Worm (Caenorhabditis elegans) whole organism, late embryonic: ENCODE results near the gene B0024.11.

Source experiments
- C08G9.2 ChIP-seq: sonication (generic microtip); optimal IDR thresholded peaks from 2 replicates; lab custom pipeline; 2016; ENCODE audit warnings: mild to moderate bottlenecking, missing genetic modification characterization, moderate library complexity, missing compliant biosample characterization
- C38D4.7 ChIP-seq: fragments of 200-800 bp; sonication (Bioruptor generic); optimal IDR thresholded peaks from 2 replicates; lab custom pipeline; 2018; ENCODE audit warnings: mild to moderate bottlenecking, missing genetic modification characterization, moderate library complexity, missing compliant biosample characterization
- F13H6.1 ChIP-seq: sonication (generic microtip); optimal IDR thresholded peaks from 2 replicates; lab custom pipeline; 2016; ENCODE audit warnings: missing genetic modification characterization, missing compliant biosample characterization
- K02D7.2 ChIP-seq: sonication (generic microtip); optimal IDR thresholded peaks from 2 replicates; lab custom pipeline; 2017; ENCODE audit warnings: mild to moderate bottlenecking, missing genetic modification characterization, missing compliant biosample characterization
- T23F11.4 ChIP-seq: fragments of 200-800 bp; sonication (Bioruptor generic); optimal IDR thresholded peaks from 2 replicates; lab custom pipeline; 2018; ENCODE audit warnings: mild to moderate bottlenecking, missing genetic modification characterization, missing compliant biosample characterization
- Y22D7AL.16 ChIP-seq: sonication (generic microtip); optimal IDR thresholded peaks from 2 replicates; lab custom pipeline; 2016; ENCODE audit warnings: missing genetic modification characterization, missing compliant biosample characterization
- ahr-1 ChIP-seq: sonication (generic microtip); optimal IDR thresholded peaks from 2 replicates; lab custom pipeline; 2016; ENCODE audit warnings: missing genetic modification characterization, missing compliant biosample characterization
- ama-1 ChIP-seq: fragments of 150-350 bp; optimal IDR thresholded peaks from 2 replicates; lab custom pipeline; 2014
- ceh-18 ChIP-seq: sonication (generic microtip); optimal IDR thresholded peaks from 2 replicates; lab custom pipeline; 2016; ENCODE audit warnings: missing genetic modification characterization, missing compliant biosample characterization
- ceh-19 ChIP-seq: fragments of 200-800 bp; sonication (Bioruptor generic); optimal IDR thresholded peaks from 2 replicates; lab custom pipeline; 2018; ENCODE audit warnings: mild to moderate bottlenecking, missing genetic modification characterization, missing compliant biosample characterization
- ceh-2 ChIP-seq: sonication (generic microtip); optimal IDR thresholded peaks from 2 replicates; lab custom pipeline; 2016; ENCODE audit warnings: missing genotype, missing genetic modification characterization, missing compliant biosample characterization
- ceh-24 ChIP-seq: sonication (generic microtip); optimal IDR thresholded peaks from 2 replicates; lab custom pipeline; 2016; ENCODE audit warnings: mild to moderate bottlenecking, missing genetic modification characterization, missing compliant biosample characterization
- ceh-31 ChIP-seq: sonication (generic microtip); optimal IDR thresholded peaks from 2 replicates; lab custom pipeline; 2016; ENCODE audit warnings: missing genetic modification characterization, missing compliant biosample characterization
- ceh-34 ChIP-seq: sonication (generic microtip); optimal IDR thresholded peaks from 2 replicates; lab custom pipeline; 2016; ENCODE audit warnings: mild to moderate bottlenecking, missing genetic modification characterization, missing compliant biosample characterization
- ceh-45 ChIP-seq: fragments of 200-800 bp; sonication (Bioruptor generic); IDR thresholded peaks from 2 replicates; pipeline ENCODE4 v1.3.6; 2022; ENCODE audit warnings: missing genetic modification reagents, missing genetic modification characterization, missing compliant biosample characterization
- ceh-48 ChIP-seq: sonication (generic microtip); optimal IDR thresholded peaks from 2 replicates; lab custom pipeline; 2016; ENCODE audit warnings: missing genetic modification characterization, inconsistent platforms, missing compliant biosample characterization
- dmd-4 ChIP-seq: sonication (generic microtip); optimal IDR thresholded peaks from 2 replicates; lab custom pipeline; 2016; ENCODE audit warnings: borderline replicate concordance, missing genetic modification characterization, missing compliant biosample characterization
- elt-2 ChIP-seq: sonication (generic microtip); optimal IDR thresholded peaks from 2 replicates; lab custom pipeline; 2016; ENCODE audit warnings: missing genetic modification reagents, missing genetic modification characterization, missing compliant biosample characterization
- ets-4 ChIP-seq: sonication (generic microtip); optimal IDR thresholded peaks from 2 replicates; lab custom pipeline; 2016; ENCODE audit warnings: missing genetic modification characterization, missing compliant biosample characterization
- fax-1 ChIP-seq: sonication (generic microtip); optimal IDR thresholded peaks from 2 replicates; lab custom pipeline; 2016; ENCODE audit warnings: missing genotype, missing genetic modification characterization, missing compliant biosample characterization
- fkh-6 ChIP-seq: sonication (generic microtip); optimal IDR thresholded peaks from 2 replicates; lab custom pipeline; 2016; ENCODE audit warnings: missing genetic modification characterization, missing compliant biosample characterization
- hlh-15 ChIP-seq: sonication (generic microtip); optimal IDR thresholded peaks from 2 replicates; lab custom pipeline; 2016; ENCODE audit warnings: missing genetic modification characterization, missing compliant biosample characterization
- hlh-6 ChIP-seq: sonication (generic microtip); optimal IDR thresholded peaks from 2 replicates; lab custom pipeline; 2016; ENCODE audit warnings: missing genotype, missing genetic modification characterization, missing compliant biosample characterization
- hlh-8 ChIP-seq: sonication (generic microtip); optimal IDR thresholded peaks from 2 replicates; lab custom pipeline; 2016; ENCODE audit warnings: missing genotype, missing genetic modification characterization, missing compliant biosample characterization
- lin-11 ChIP-seq: fragments of 200-800 bp; sonication (Bioruptor generic); optimal IDR thresholded peaks from 2 replicates; lab custom pipeline; 2018; ENCODE audit warnings: mild to moderate bottlenecking, missing genetic modification characterization, missing compliant biosample characterization
- madf-2 ChIP-seq: sonication (generic microtip); optimal IDR thresholded peaks from 2 replicates; lab custom pipeline; 2017; ENCODE audit warnings: missing genetic modification characterization, missing compliant biosample characterization
- nfya-1 ChIP-seq: sonication (generic microtip); optimal IDR thresholded peaks from 2 replicates; lab custom pipeline; 2017; ENCODE audit warnings: missing genetic modification characterization, mild to moderate bottlenecking, missing compliant biosample characterization, antibody characterized with exemption, moderate library complexity
- nhr-232 ChIP-seq: sonication (generic microtip); optimal IDR thresholded peaks from 2 replicates; lab custom pipeline; 2016; ENCODE audit warnings: missing genetic modification characterization, missing compliant biosample characterization
- npax-4 ChIP-seq: sonication (generic microtip); optimal IDR thresholded peaks from 2 replicates; lab custom pipeline; 2016; ENCODE audit warnings: missing genetic modification characterization, missing compliant biosample characterization
- odd-2 ChIP-seq: sonication (generic microtip); optimal IDR thresholded peaks from 2 replicates; lab custom pipeline; 2017; ENCODE audit warnings: antibody characterized with exemption, mild to moderate bottlenecking, missing genetic modification characterization, missing compliant biosample characterization
- pag-3 ChIP-seq: sonication (generic microtip); optimal IDR thresholded peaks from 2 replicates; lab custom pipeline; 2016; ENCODE audit warnings: missing compliant biosample characterization, missing genetic modification characterization, borderline replicate concordance
- pros-1 ChIP-seq: fragments of 150-350 bp; optimal IDR thresholded peaks from 2 replicates; lab custom pipeline; 2014; ENCODE audit warnings: missing biosample characterization, missing genetic modification reagents, missing genetic modification characterization
- sdc-2 ChIP-seq: sonication (generic microtip); optimal IDR thresholded peaks from 2 replicates; lab custom pipeline; 2016; ENCODE audit warnings: missing genotype, missing genetic modification characterization, missing compliant biosample characterization
- sox-2 ChIP-seq: fragments of 200-800 bp; sonication (Bioruptor generic); IDR thresholded peaks from 2 replicates; pipeline ENCODE4 v1.3.6; 2022; ENCODE audit warnings: missing genetic modification reagents, missing genetic modification characterization, missing compliant biosample characterization
- syd-9 ChIP-seq: sonication (generic microtip); optimal IDR thresholded peaks from 2 replicates; lab custom pipeline; 2016; ENCODE audit warnings: mild to moderate bottlenecking, missing genetic modification characterization, moderate library complexity, missing compliant biosample characterization
- tbx-2 ChIP-seq: sonication (generic microtip); optimal IDR thresholded peaks from 2 replicates; lab custom pipeline; 2016; ENCODE audit warnings: missing genetic modification characterization, missing compliant biosample characterization
- unc-3 ChIP-seq, 2 experiments: fragments of 200-800 bp in 1 of 2; sonication (Bioruptor generic) in 1 of 2; sonication (generic microtip) in 1 of 2; conservative IDR thresholded peaks in 1 of 2; optimal IDR thresholded peaks in 1 of 2; 2 replicates each; pipeline versions ENCODE4 v1.3.6 to Lab custom; 2016 to 2022; ENCODE audit warnings: missing compliant biosample characterization in 2 of 2, missing genetic modification characterization in 2 of 2, missing genetic modification reagents in 1 of 2
- unc-42 ChIP-seq: sonication (generic microtip); optimal IDR thresholded peaks from 2 replicates; lab custom pipeline; 2016; ENCODE audit warnings: missing genotype, missing genetic modification characterization, missing compliant biosample characterization
- unc-86 ChIP-seq: sonication (generic microtip); optimal IDR thresholded peaks from 2 replicates; lab custom pipeline; 2016; ENCODE audit warnings: missing genetic modification characterization, missing compliant biosample characterization
- zip-5 ChIP-seq: sonication (generic microtip); optimal IDR thresholded peaks from 2 replicates; lab custom pipeline; 2016; ENCODE audit warnings: missing genetic modification characterization, missing compliant biosample characterization
- ztf-16 ChIP-seq: sonication (generic microtip); optimal IDR thresholded peaks from 2 replicates; lab custom pipeline; 2017; ENCODE audit warnings: missing genetic modification characterization, missing compliant biosample characterization

The B0024.11 gene

ce11 chrV:10276038-10276437, 43.3 kb downstream of the B0024.11 start:
- TF ChIP-seq ztf-16 (tag; lab: Kevin White, UChicago) = no peak
- TF ChIP-seq, all 69 proteins: peak for 0

ce11 chrV:10275619-10276018, 43.7 kb downstream of the B0024.11 start, which contains the start of gene Y22F5A.11:
Gene Y22F5A.11 (minus strand): TSS chrV:10275646.
- TF ChIP-seq madf-2 = no peak
- TF ChIP-seq unc-42 (tag; lab: Kevin White, UChicago) = peak; percentile 0
- TF ChIP-seq Y22D7AL.16 = no peak

ce11 chrV:10273837-10274236, 45.5 kb downstream of the B0024.11 start:
- no peak for TF ChIP-seq tbx-2 (tag; lab: Kevin White, UChicago)
- no peak for TF ChIP-seq ceh-24 (tag; lab: Kevin White, UChicago)
- TF ChIP-seq ceh-34 (tag; lab: Kevin White, UChicago) = no peak
- no peak for TF ChIP-seq hlh-8 (tag; lab: Kevin White, UChicago)
- no peak for TF ChIP-seq pag-3 (tag; lab: Kevin White, UChicago)
- TF ChIP-seq unc-86 = no peak
- TF ChIP-seq ceh-18 (tag; lab: Kevin White, UChicago) = no peak
- TF ChIP-seq syd-9 (tag; lab: Kevin White, UChicago) = no peak
- no peak for TF ChIP-seq npax-4 (tag; lab: Kevin White, UChicago)
- TF ChIP-seq pros-1 (tag; lab: Kevin White, UChicago) = peak; percentile 15
- no peak for TF ChIP-seq unc-3 (GFP tag; conservative IDR thresholded peaks at IDR 0.05; lab: Robert Waterston, UW)
- TF ChIP-seq unc-3 (tag; optimal IDR thresholded peaks at IDR 0.05; lab: Kevin White, UChicago) = no peak
- TF ChIP-seq madf-2 = no peak
- no peak for TF ChIP-seq ahr-1 (tag; lab: Kevin White, UChicago)
- TF ChIP-seq ets-4 (tag; lab: Kevin White, UChicago) = no peak
- no peak for TF ChIP-seq K02D7.2 (tag; lab: Kevin White, UChicago)
- TF ChIP-seq unc-42 (tag; lab: Kevin White, UChicago) = peak; percentile 31
- TF ChIP-seq fkh-6 (tag; lab: Kevin White, UChicago) = no peak
- no peak for TF ChIP-seq ceh-45 (GFP tag; lab: Robert Waterston, UW)
- no peak for TF ChIP-seq sox-2 (GFP tag; lab: Robert Waterston, UW)
- TF ChIP-seq hlh-15 (tag; lab: Kevin White, UChicago) = no peak
- TF ChIP-seq lin-11 (tag; lab: Kevin White, UChicago) = no peak
- TF ChIP-seq nfya-1 (tag; lab: Kevin White, UChicago) = peak; percentile 26
- no peak for TF ChIP-seq dmd-4 (tag; lab: Kevin White, UChicago)
- TF ChIP-seq nhr-232 (tag; lab: Kevin White, UChicago) = no peak
- TF ChIP-seq C08G9.2 (tag; lab: Kevin White, UChicago) = no peak
- peak; percentile 1 for TF ChIP-seq ceh-31 (tag; lab: Kevin White, UChicago)
- TF ChIP-seq hlh-6 (tag; lab: Kevin White, UChicago) = no peak
- TF ChIP-seq F13H6.1 (tag; lab: Kevin White, UChicago) = no peak
- peak; percentile 89 for TF ChIP-seq ceh-48
- no peak for TF ChIP-seq fax-1
- TF ChIP-seq ceh-2 (tag; lab: Kevin White, UChicago) = no peak
- no peak for TF ChIP-seq sdc-2 (tag; lab: Kevin White, UChicago)
- TF ChIP-seq ceh-19 (GFP tag; lab: Kevin White, UChicago) = no peak
- TF ChIP-seq, all 69 proteins: peak for 5

ce11 chrV:10270214-10270613, 49.1 kb downstream of the B0024.11 start, which contains the start of gene ric-4:
Gene ric-4 (minus strand): TSS chrV:10270314.
- TF ChIP-seq K02D7.2 (tag; lab: Kevin White, UChicago) = no peak
- no peak for TF ChIP-seq zip-5 (tag; lab: Kevin White, UChicago)
- no peak for TF ChIP-seq ahr-1 (tag; lab: Kevin White, UChicago)
- TF ChIP-seq nhr-232 (tag; lab: Kevin White, UChicago) = no peak
- TF ChIP-seq nfya-1 (tag; lab: Kevin White, UChicago) = no peak
- no peak for TF ChIP-seq npax-4 (tag; lab: Kevin White, UChicago)
- TF ChIP-seq ama-1 (lab: Kevin White, UChicago) = no peak
- TF ChIP-seq T23F11.4 (GFP tag; lab: Kevin White, UChicago) = no peak
- no peak for TF ChIP-seq F13H6.1 (tag; lab: Kevin White, UChicago)
- TF ChIP-seq C38D4.7 (GFP tag; lab: Kevin White, UChicago) = no peak
- no peak for TF ChIP-seq odd-2 (tag; lab: Kevin White, UChicago)
- TF ChIP-seq elt-2 (tag; lab: Kevin White, UChicago) = no peak
- TF ChIP-seq fkh-6 (tag; lab: Kevin White, UChicago) = no peak
